Fruit fly (Drosophila melanogaster) whole organism, embryonic: Measurements from ENCODE around the gene Hrb98DE.

Experiments used
- Adf1 ChIP-seq: fragments of 200-800 bp; sonication (Bioruptor generic); IDR thresholded peaks from 2 replicates; pipeline ENCODE4 v1.3.6; 2022; ENCODE audit warnings: missing biosample characterization, missing genetic modification characterization
- Asciz ChIP-seq: fragments of 200-800 bp; sonication (Bioruptor generic); optimal IDR thresholded peaks from 2 replicates; lab custom pipeline; 2017; ENCODE audit warnings: missing biosample characterization, mild to moderate bottlenecking, missing genetic modification characterization, missing genetic modification reagents
- CG10959 ChIP-seq: fragments of 200-800 bp; sonication (Bioruptor generic); IDR thresholded peaks from 2 replicates; pipeline ENCODE4 v1.3.6; 2022; ENCODE audit warnings: missing biosample characterization, missing genetic modification characterization
- CG11723 ChIP-seq: fragments of 200-800 bp; sonication (Bioruptor generic); optimal IDR thresholded peaks from 2 replicates; lab custom pipeline; 2017; ENCODE audit warnings: missing biosample characterization, mild to moderate bottlenecking, missing genetic modification characterization
- CG1233 ChIP-seq: fragments of 200-800 bp; sonication (Bioruptor generic); optimal IDR thresholded peaks from 4 replicates; lab custom pipeline; 2018; ENCODE audit warnings: missing biosample characterization, mild to moderate bottlenecking, missing genetic modification characterization
- CG14667 ChIP-seq: fragments of 200-800 bp; sonication (Bioruptor generic); IDR thresholded peaks from 2 replicates; pipeline ENCODE4 v1.3.6; 2022; ENCODE audit warnings: missing biosample characterization, missing genetic modification characterization
- CG14710 ChIP-seq: fragments of 200-800 bp; sonication (Bioruptor generic); optimal IDR thresholded peaks from 3 replicates; lab custom pipeline; 2019; ENCODE audit warnings: missing biosample characterization, mild to moderate bottlenecking, missing genetic modification characterization, moderate library complexity
- CG14860 ChIP-seq: fragments of 200-800 bp; sonication (Bioruptor generic); IDR thresholded peaks from 3 replicates; pipeline ENCODE4 v1.3.6; 2022; ENCODE audit warnings: missing biosample characterization, missing genetic modification characterization; ENCODE audit not compliant: partially characterized antibody
- CG17568 ChIP-seq: fragments of 200-800 bp; sonication (Bioruptor generic); optimal IDR thresholded peaks from 2 replicates; lab custom pipeline; 2018; ENCODE audit warnings: missing biosample characterization, mild to moderate bottlenecking, missing genetic modification characterization, moderate library complexity
- CG17612 ChIP-seq: fragments of 200-800 bp; sonication (Bioruptor generic); IDR thresholded peaks from 2 replicates; pipeline ENCODE4 v1.3.6; 2022; ENCODE audit warnings: missing biosample characterization, missing genetic modification characterization
- CG18262 ChIP-seq: fragments of 200-800 bp; optimal IDR thresholded peaks from 3 replicates; lab custom pipeline; 2019; ENCODE audit warnings: missing biosample characterization, mild to moderate bottlenecking, missing genetic modification characterization, moderate library complexity
- CG2199 ChIP-seq: fragments of 200-800 bp; sonication (Bioruptor generic); IDR thresholded peaks from 3 replicates; pipeline ENCODE4 v1.3.6; 2022; ENCODE audit warnings: missing biosample characterization, missing genetic modification characterization
- CG34376 ChIP-seq: fragments of 200-800 bp; sonication (Bioruptor generic); optimal IDR thresholded peaks from 2 replicates; lab custom pipeline; 2018; ENCODE audit warnings: missing biosample characterization, mild to moderate bottlenecking, missing genetic modification characterization
- CG3838 ChIP-seq: fragments of 200-800 bp; sonication (Bioruptor generic); optimal IDR thresholded peaks from 3 replicates; lab custom pipeline; 2016; ENCODE audit warnings: missing biosample characterization, missing genetic modification characterization
- CG3995 ChIP-seq: fragments of 200-800 bp; sonication (Bioruptor generic); optimal IDR thresholded peaks from 3 replicates; lab custom pipeline; 2016; ENCODE audit warnings: missing biosample characterization, missing genetic modification characterization
- CG4360 ChIP-seq: fragments of 200-800 bp; sonication (Bioruptor generic); IDR thresholded peaks from 2 replicates; pipeline ENCODE4 v1.3.6; 2022; ENCODE audit warnings: missing biosample characterization, missing genetic modification characterization
- CG6654 ChIP-seq: fragments of 200-800 bp; sonication (Bioruptor generic); optimal IDR thresholded peaks from 2 replicates; lab custom pipeline; 2017; ENCODE audit warnings: missing biosample characterization, mild to moderate bottlenecking, missing genetic modification characterization
- Drgx ChIP-seq: fragments of 200-800 bp; sonication (Bioruptor generic); IDR thresholded peaks from 2 replicates; pipeline ENCODE4 v1.3.6; 2022; ENCODE audit warnings: missing biosample characterization, missing genetic modification characterization
- E2f2 ChIP-seq: fragments of 200-800 bp; sonication (Bioruptor generic); IDR thresholded peaks from 2 replicates; pipeline ENCODE4 v1.3.6; 2022; ENCODE audit warnings: missing biosample characterization, missing genetic modification characterization
- HmgZ ChIP-seq: fragments of 200-800 bp; sonication (Bioruptor generic); optimal IDR thresholded peaks from 2 replicates; lab custom pipeline; 2018; ENCODE audit warnings: missing biosample characterization, mild to moderate bottlenecking, missing genetic modification characterization
- Hr78 ChIP-seq, 2 experiments: fragments of 200-800 bp in 1 of 2; fragments of >200 bp in 1 of 2; sonication (Bioruptor generic) in 1 of 2; optimal IDR thresholded peaks; 2 replicates each; lab custom pipeline; 2017 to 2019; ENCODE audit warnings: missing biosample characterization in 2 of 2, missing genetic modification characterization in 2 of 2, mild to moderate bottlenecking in 1 of 2, moderate library complexity in 1 of 2
- MBD-R2 ChIP-seq: fragments of 200-800 bp; sonication (Bioruptor generic); IDR thresholded peaks from 2 replicates; pipeline ENCODE4 v1.3.6; 2022; ENCODE audit warnings: missing biosample characterization, missing genetic modification characterization
- Med ChIP-seq: fragments of 200-800 bp; sonication (Bioruptor generic); peaks from one replicate; lab custom pipeline; 2016; ENCODE audit warnings: missing biosample characterization, missing genetic modification characterization, mild to moderate bottlenecking, inconsistent platforms, moderate library complexity
- Opbp ChIP-seq: fragments of 200-800 bp; sonication (Bioruptor generic); IDR thresholded peaks from 3 replicates; pipeline ENCODE4 v1.3.6; 2022; ENCODE audit warnings: missing biosample characterization, missing genetic modification characterization; ENCODE audit not compliant: partially characterized antibody
- Poxn ChIP-seq: fragments of 200-800 bp; sonication (Bioruptor generic); IDR thresholded peaks from 2 replicates; pipeline ENCODE4 v1.3.6; 2022; ENCODE audit warnings: missing biosample characterization, missing genetic modification characterization
- Rx ChIP-seq: fragments of 200-800 bp; sonication (Bioruptor generic); IDR thresholded peaks from 2 replicates; pipeline ENCODE4 v1.3.6; 2022; ENCODE audit warnings: missing biosample characterization, missing genetic modification characterization
- Scr ChIP-seq: fragments of 200-800 bp; sonication (Bioruptor generic); IDR thresholded peaks from 2 replicates; pipeline ENCODE4 v1.3.6; 2022; ENCODE audit warnings: missing biosample characterization, missing genetic modification characterization; ENCODE audit not compliant: partially characterized antibody
- Stat92E ChIP-seq, 3 experiments: fragments of >200 bp in 2 of 3; fragments of 200-800 bp in 1 of 3; sonication (Bioruptor generic) in 1 of 3; optimal IDR thresholded peaks; 2 replicates each; lab custom pipeline; 2017 to 2019; ENCODE audit warnings: missing biosample characterization in 3 of 3, missing genetic modification characterization in 3 of 3, mild to moderate bottlenecking in 1 of 3, moderate library complexity in 1 of 3
- YL-1 ChIP-seq: fragments of 200-800 bp; sonication (Bioruptor generic); optimal IDR thresholded peaks from 3 replicates; lab custom pipeline; 2017; ENCODE audit warnings: missing biosample characterization, mild to moderate bottlenecking, missing genetic modification characterization
- amos ChIP-seq: fragments of 200-800 bp; sonication (Bioruptor generic); IDR thresholded peaks from 2 replicates; pipeline ENCODE4 v1.3.6; 2022; ENCODE audit warnings: missing biosample characterization, missing genetic modification characterization; ENCODE audit not compliant: partially characterized antibody
- bbx ChIP-seq: fragments of 200-800 bp; sonication (Bioruptor generic); IDR thresholded peaks from 2 replicates; pipeline ENCODE4 v1.3.6; 2022; ENCODE audit warnings: missing biosample characterization, missing genetic modification characterization; ENCODE audit not compliant: partially characterized antibody
- bsh ChIP-seq, 2 experiments: fragments of 200-800 bp; sonication (Bioruptor generic); optimal IDR thresholded peaks; 2 replicates each; lab custom pipeline; 2017 to 2018; ENCODE audit warnings: mild to moderate bottlenecking in 2 of 2, missing biosample characterization in 2 of 2, missing genetic modification characterization in 2 of 2, moderate library complexity in 1 of 2
- chinmo ChIP-seq: fragments of 200-800 bp; sonication (Bioruptor generic); IDR thresholded peaks from 4 replicates; pipeline ENCODE4 v1.3.6; 2022; ENCODE audit warnings: missing biosample characterization, missing genetic modification characterization; ENCODE audit not compliant: partially characterized antibody
- crp ChIP-seq, 2 experiments: fragments of 200-800 bp; sonication (Bioruptor generic); optimal IDR thresholded peaks; 2 replicates in 1 of 2; 3 replicates in 1 of 2; lab custom pipeline; 2017; ENCODE audit warnings: missing biosample characterization in 2 of 2, missing genetic modification characterization in 2 of 2, mild to moderate bottlenecking in 1 of 2, moderate library complexity in 1 of 2
- exex ChIP-seq: fragments of 200-800 bp; sonication (Bioruptor generic); optimal IDR thresholded peaks from 4 replicates; lab custom pipeline; 2018; ENCODE audit warnings: missing biosample characterization, mild to moderate bottlenecking, missing genetic modification characterization, moderate library complexity
- gfzf ChIP-seq: fragments of 200-800 bp; sonication (Bioruptor generic); optimal IDR thresholded peaks from 2 replicates; lab custom pipeline; 2016; ENCODE audit warnings: missing biosample characterization, mild to moderate bottlenecking, missing genetic modification characterization, moderate library complexity
- ham ChIP-seq: fragments of 200-800 bp; sonication (Bioruptor generic); IDR thresholded peaks from 2 replicates; pipeline ENCODE4 v1.3.6; 2022; ENCODE audit warnings: missing biosample characterization, missing genetic modification characterization
- mirr ChIP-seq: fragments of 200-800 bp; sonication (Bioruptor generic); optimal IDR thresholded peaks from 3 replicates; lab custom pipeline; 2018; ENCODE audit warnings: missing biosample characterization, mild to moderate bottlenecking, missing genetic modification characterization
- nerfin-1 ChIP-seq: fragments of 200-800 bp; sonication (Bioruptor generic); optimal IDR thresholded peaks from 3 replicates; lab custom pipeline; 2019; ENCODE audit warnings: missing biosample characterization, mild to moderate bottlenecking, missing genetic modification characterization, moderate library complexity
- onecut ChIP-seq: fragments of 200-800 bp; sonication (Bioruptor generic); IDR thresholded peaks from 2 replicates; pipeline ENCODE4 v1.3.6; 2022; ENCODE audit warnings: missing biosample characterization, missing genetic modification characterization
- pita ChIP-seq: fragments of 200-800 bp; sonication (Bioruptor generic); optimal IDR thresholded peaks from 2 replicates; lab custom pipeline; 2017; ENCODE audit warnings: missing biosample characterization, mild to moderate bottlenecking, missing genetic modification characterization
- pzg ChIP-seq: fragments of 200-800 bp; sonication (Bioruptor generic); optimal IDR thresholded peaks from 3 replicates; lab custom pipeline; 2018; ENCODE audit warnings: missing biosample characterization, mild to moderate bottlenecking, missing genetic modification characterization, moderate library complexity
- row ChIP-seq: fragments of 200-800 bp; sonication (Bioruptor generic); IDR thresholded peaks from 3 replicates; pipeline ENCODE4 v1.3.6; 2022; ENCODE audit warnings: missing biosample characterization, missing genetic modification characterization
- scrt ChIP-seq: fragments of 200-800 bp; sonication (Bioruptor generic); optimal IDR thresholded peaks from 2 replicates; lab custom pipeline; 2018; ENCODE audit warnings: missing biosample characterization, mild to moderate bottlenecking, missing genetic modification characterization, moderate library complexity
- sens ChIP-seq: fragments of 200-800 bp; sonication (Bioruptor generic); peaks from one replicate; lab custom pipeline; 2016; ENCODE audit warnings: missing biosample characterization, missing genetic modification characterization
- slbo ChIP-seq: fragments of 200-800 bp; sonication (Bioruptor generic); IDR thresholded peaks from 2 replicates; pipeline ENCODE4 v1.3.6; 2022; ENCODE audit warnings: missing biosample characterization, missing genetic modification characterization
- so ChIP-seq: fragments of 200-800 bp; sonication (Bioruptor generic); IDR thresholded peaks from 3 replicates; pipeline ENCODE4 v1.3.6; 2022; ENCODE audit warnings: missing biosample characterization, missing genetic modification characterization
- zen2 ChIP-seq: fragments of 200-800 bp; sonication (Bioruptor generic); IDR thresholded peaks from 3 replicates; pipeline ENCODE4 v1.3.6; 2022; ENCODE audit warnings: missing biosample characterization, missing genetic modification characterization; ENCODE audit not compliant: partially characterized antibody

The Hrb98DE gene

dm6 chr3R:28603561-28603960, 3.9 kb downstream of the Hrb98DE start:
- TF ChIP-seq CG34376 (GFP tag; lab: Kevin White, UChicago) (peak; percentile 77), slbo (no peak), onecut (GFP tag; lab: Robert Waterston, UW) (no peak), sens (GFP tag; lab: Kevin White, UChicago) (peak; percentile 8), mirr (GFP tag; lab: Kevin White, UChicago) (peak; percentile 53), exex (peak; percentile 67)

- TF ChIP-seq CG6654 (GFP tag; lab: Kevin White, UChicago) (no peak), bbx (no peak), CG17612 (GFP tag; lab: Robert Waterston, UW) (no peak), HmgZ (peak; percentile 13), CG10959 (GFP tag; lab: Robert Waterston, UW) (no peak), crp (GFP tag; optimal IDR thresholded peaks at IDR 0.05; lab: Kevin White, UChicago) (peak in 1 of 2 experiments; percentile 44), CG14710 (peak; percentile 32), so (GFP tag; lab: Robert Waterston, UW) (no peak), Stat92E (GFP tag; optimal IDR thresholded peaks at IDR 0.05; lab: Kevin White, UChicago) (no peak), E2f2 (GFP tag; lab: Robert Waterston, UW) (peak; percentile 68), CG11723 (no peak), Scr (GFP tag; lab: Robert Waterston, UW) (peak; percentile 36; the same call in 1 of the 2 replicates), row (GFP tag; lab: Robert Waterston, UW) (peak; percentile 26; the same call in 1 of the 3 replicates), pzg (GFP tag; lab: Kevin White, UChicago) (peak; percentile 65), YL-1 (GFP tag; lab: Kevin White, UChicago) (peak; percentile 86), scrt (GFP tag; lab: Kevin White, UChicago) (no peak), chinmo (GFP tag; lab: Robert Waterston, UW) (0 out of 4 replicates have a peak, but pooled peaks have one; percentile 34), Rx (GFP tag; lab: Robert Waterston, UW) (no peak), CG2199 (GFP tag; lab: Robert Waterston, UW) (peak; percentile 33; the same call in 1 of the 3 replicates), bsh (GFP tag; optimal IDR thresholded peaks at IDR 0.05; lab: Kevin White, UChicago) (no peak), Med (peak; percentile 64), zen2 (GFP tag; lab: Robert Waterston, UW) (no peak), CG18262 (no peak), ham (GFP tag; lab: Robert Waterston, UW) (no peak), CG14667 (GFP tag; lab: Robert Waterston, UW) (no peak), CG14860 (no peak), CG17568 (GFP tag; lab: Kevin White, UChicago) (no peak), CG3995 (peak; percentile 96), CG1233 (no peak), Drgx (GFP tag; lab: Robert Waterston, UW) (no peak), gfzf (GFP tag; lab: Kevin White, UChicago) (peak; percentile 90), Opbp (GFP tag; lab: Robert Waterston, UW) (peak; percentile 51; the same call in 2 of the 3 replicates), Adf1 (GFP tag; lab: Robert Waterston, UW) (no peak), Poxn (GFP tag; lab: Robert Waterston, UW) (no peak), CG4360 (GFP tag; lab: Robert Waterston, UW) (peak; percentile 49; the same call in 1 of the 2 replicates), nerfin-1 (no peak), MBD-R2 (peak; percentile 67), CG3838 (GFP tag; lab: Kevin White, UChicago) (no peak), amos (GFP tag; lab: Robert Waterston, UW) (peak; percentile 31; the same call in 1 of the 2 replicates), Hr78 (GFP tag; optimal IDR thresholded peaks at IDR 0.05; lab: Kevin White, UChicago) (no peak), Asciz (GFP tag; lab: Kevin White, UChicago) (no peak), pita (GFP tag; lab: Kevin White, UChicago) (peak; percentile 59)
Observed at dm6 chr3R:28605835-28606234, 6.2 kb downstream of the Hrb98DE start, which contains the start of gene CG9986. CG9986 (plus strand) TSS chr3R:28606079.
